Worm (Caenorhabditis elegans): Measurements from ENCODE around the gene mig-2.

The mig-2 gene

DNA sequence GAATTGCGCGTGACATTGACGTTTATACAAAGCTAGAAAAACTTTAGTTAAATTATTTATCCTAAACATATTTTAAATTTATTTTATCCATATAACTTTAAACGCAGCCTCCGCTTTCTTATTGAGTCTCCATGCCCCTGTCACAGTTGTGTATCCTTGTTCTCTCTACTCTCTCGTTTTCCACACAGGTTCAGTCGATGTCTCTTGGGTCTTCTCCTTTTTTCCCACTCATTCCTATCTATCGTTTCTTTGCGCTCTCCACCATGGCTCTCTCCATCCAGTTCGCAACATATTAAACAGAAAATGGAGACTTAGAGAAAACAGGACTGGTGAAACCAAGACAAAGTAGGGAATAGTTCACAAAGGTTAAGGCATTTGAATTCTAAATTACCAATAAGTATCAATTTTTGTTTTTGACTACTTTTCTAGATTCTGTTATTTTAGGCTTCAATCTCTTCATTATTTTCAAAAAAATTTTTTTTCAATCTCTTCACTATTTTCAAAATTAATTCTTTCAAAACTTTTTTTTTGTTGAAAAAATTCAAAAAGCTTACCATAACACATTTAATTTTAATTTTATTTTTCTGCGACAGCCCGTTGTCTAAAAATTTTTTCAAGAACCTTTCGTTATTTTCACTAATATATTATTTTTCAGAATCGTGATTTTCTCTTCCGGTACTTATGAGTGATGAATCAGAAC lies 26.2 kb upstream of the mig-2 start, which contains the start of gene sdc-2 (continued):
- TF ChIP-seq mxl-3 (GFP tag; optimal IDR thresholded peaks at IDR 0.05) (peak; percentile 57), ceh-28 (tag; optimal IDR thresholded peaks at IDR 0.05) (peak; percentile 17), nhr-77 (tag; optimal IDR thresholded peaks at IDR 0.05) (peak; percentile 96), hmg-1.1 (GFP tag; IDR thresholded peaks at IDR 0.05) (peak; percentile 90), attf-4 (tag; optimal IDR thresholded peaks at IDR 0.05) (no peak), ceh-44 (GFP tag; IDR thresholded peaks at IDR 0.05) (no peak), unc-39 (tag; optimal IDR thresholded peaks at IDR 0.05) (no peak), php-3 (GFP tag; IDR thresholded peaks at IDR 0.05) (peak; percentile 50; the same call in 1 of the 2 replicates), nhr-237 (tag; optimal IDR thresholded peaks at IDR 0.05) (peak; percentile 20), Y48G9A.11 (GFP tag; IDR thresholded peaks at IDR 0.05) (no peak)

DNA sequence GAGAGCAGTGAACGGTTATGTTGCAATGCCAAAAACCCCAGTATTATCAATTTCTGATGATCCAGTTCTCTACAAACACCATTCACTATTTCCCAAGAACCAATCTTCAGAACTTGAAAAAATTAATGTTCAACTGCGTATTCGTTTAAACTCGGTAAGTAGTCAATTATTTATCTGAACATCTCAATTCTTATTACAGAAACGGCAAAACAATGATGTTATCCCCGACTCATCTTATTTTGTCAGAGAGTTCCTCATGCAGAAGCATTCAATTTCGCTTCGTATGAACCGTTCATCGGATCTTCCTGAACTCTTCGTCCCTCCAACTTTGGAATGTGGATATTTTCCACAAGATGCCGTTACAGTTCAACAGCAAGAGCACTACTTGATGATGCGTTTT lies 24.7 kb upstream of the mig-2 start:
- TF ChIP-seq ztf-11 (tag; optimal IDR thresholded peaks at IDR 0.05), result no peak
- TF ChIP-seq mep-1 (tag; optimal IDR thresholded peaks at IDR 0.05), result no peak
- TF ChIP-seq daf-12 (tag; optimal IDR thresholded peaks at IDR 0.05), result no peak
- TF ChIP-seq unc-62 (GFP tag; optimal IDR thresholded peaks at IDR 0.05 in 1 of 2), result peak in 1 of 2 experiments; percentile 91
- TF ChIP-seq unc-62 (tag; optimal IDR thresholded peaks at IDR 0.05), result no peak
- no peak for TF ChIP-seq php-3 (GFP tag; IDR thresholded peaks at IDR 0.05)

DNA sequence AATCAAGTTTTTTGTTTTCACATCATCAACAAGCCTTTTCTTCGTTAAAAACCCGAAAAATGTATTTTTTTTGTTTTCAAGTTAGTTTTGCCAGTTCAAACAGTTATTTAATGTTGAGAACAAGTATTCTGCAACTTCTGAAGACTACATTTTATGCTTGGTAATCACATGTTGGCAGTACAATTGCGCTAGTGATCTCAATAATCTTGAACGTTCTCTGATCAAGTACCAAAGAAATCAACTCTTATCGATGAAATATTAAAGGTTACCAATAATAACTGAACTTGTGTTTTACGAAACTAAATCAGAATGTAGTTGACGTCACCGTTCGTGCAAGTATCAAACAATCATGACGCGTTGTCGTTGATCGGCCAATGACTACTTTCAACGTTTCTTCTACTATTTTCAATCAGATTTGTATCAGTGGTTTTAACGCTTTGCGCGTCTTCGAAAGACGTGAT lies 14.8 kb upstream of the mig-2 start, which contains the start of gene C35C5.8:
C35C5.8 (plus strand) TSS at position 51 of the 461 bp plus-strand sequence.
- TF ChIP-seq dmd-8 (GFP tag; IDR thresholded peaks at IDR 0.05), result no peak
- TF ChIP-seq unc-62 (GFP tag; optimal IDR thresholded peaks at IDR 0.05 in 1 of 2), result peak in 1 of 2 experiments; percentile 71
- TF ChIP-seq unc-62 (tag; optimal IDR thresholded peaks at IDR 0.05), result no peak
- TF ChIP-seq dmd-6 (GFP tag; IDR thresholded peaks at IDR 0.05), result peak; percentile 36
- TF ChIP-seq hlh-11 (tag; optimal IDR thresholded peaks at IDR 0.05), result peak; percentile 18
- TF ChIP-seq ceh-32 (tag; optimal IDR thresholded peaks at IDR 0.05; ENCODE audit: poor library complexity), result no peak
- TF ChIP-seq nhr-28 (tag; optimal IDR thresholded peaks at IDR 0.05), result peak; percentile 77
- no peak for TF ChIP-seq aly-2 (tag; optimal IDR thresholded peaks at IDR 0.05)
- TF ChIP-seq F37D6.2 (tag; optimal IDR thresholded peaks at IDR 0.05), result no peak
- TF ChIP-seq aha-1 (tag), result no peak
- TF ChIP-seq saeg-2 (GFP tag; IDR thresholded peaks at IDR 0.05), result no peak
- peak in 1 of 2 experiments; percentile 17 for TF ChIP-seq mdl-1 (tag; optimal IDR thresholded peaks at IDR 0.05)
- no peak for TF ChIP-seq egl-43 (GFP tag; IDR thresholded peaks at IDR 0.05)
- TF ChIP-seq mxl-3 (GFP tag; optimal IDR thresholded peaks at IDR 0.05), result peak; percentile 4

DNA sequence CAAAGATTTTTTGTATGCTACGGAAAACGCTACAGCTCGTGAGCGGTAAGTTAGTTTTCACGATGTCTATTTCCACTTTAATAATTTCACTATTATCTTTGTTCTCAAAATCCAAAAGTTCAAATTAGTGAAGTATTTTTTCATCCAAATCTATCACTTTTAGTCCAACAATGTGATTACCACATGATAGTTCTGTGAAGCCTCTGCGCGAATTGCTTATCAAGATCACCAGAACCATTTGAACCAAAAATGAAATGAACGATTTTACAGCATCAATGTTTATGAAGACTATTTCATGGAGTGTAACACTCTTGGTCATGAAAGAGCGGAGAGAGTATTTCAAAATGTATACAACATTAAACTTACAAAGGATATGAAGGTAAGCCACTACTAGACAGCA lies 14.0 kb upstream of the mig-2 start:
- no peak for TF ChIP-seq dve-1 (tag; optimal IDR thresholded peaks at IDR 0.05; ENCODE audit: insufficient read depth)
- no peak for TF ChIP-seq madf-9 (GFP tag; conservative IDR thresholded peaks at IDR 0.05)
- TF ChIP-seq ZK337.2 (GFP tag; IDR thresholded peaks at IDR 0.05), result no peak
- no peak for TF ChIP-seq duxl-1 (tag; optimal IDR thresholded peaks at IDR 0.05; ENCODE audit: poor library complexity)
- no peak for TF ChIP-seq lin-15B (tag; optimal IDR thresholded peaks at IDR 0.05)
- no peak for TF ChIP-seq unc-130 (GFP tag; optimal IDR thresholded peaks at IDR 0.05)
- no peak for TF ChIP-seq mxl-2 (GFP tag; conservative IDR thresholded peaks at IDR 0.05)
- TF ChIP-seq T20F7.1 (GFP tag; optimal IDR thresholded peaks at IDR 0.05), result no peak
- TF ChIP-seq lin-39 (tag; optimal IDR thresholded peaks at IDR 0.05), result no peak
- TF ChIP-seq nhr-111 (GFP tag; optimal IDR thresholded peaks at IDR 0.05), result no peak
- TF ChIP-seq set-16 (GFP tag; IDR thresholded peaks at IDR 0.05), result no peak
- no peak for TF ChIP-seq saeg-2 (GFP tag; IDR thresholded peaks at IDR 0.05)
- TF ChIP-seq nhr-25 (tag; optimal IDR thresholded peaks at IDR 0.05; ENCODE audit: borderline replicate concordance, insufficient read depth), result no peak
- TF ChIP-seq unc-39 (tag; optimal IDR thresholded peaks at IDR 0.05), result no peak
- peak; percentile 15 for TF ChIP-seq mxl-3 (GFP tag; optimal IDR thresholded peaks at IDR 0.05)
- TF ChIP-seq ceh-32 (tag; optimal IDR thresholded peaks at IDR 0.05; ENCODE audit: poor library complexity), result no peak
- no peak for TF ChIP-seq nhr-41 (GFP tag; IDR thresholded peaks at IDR 0.05)
- no peak for TF ChIP-seq F26F4.8 (GFP tag; conservative IDR thresholded peaks at IDR 0.05)
- 0 out of 2 replicates have a peak, but pooled peaks have one; percentile 11 for TF ChIP-seq dmd-6 (GFP tag; IDR thresholded peaks at IDR 0.05)
- no peak for TF ChIP-seq mep-1 (tag; optimal IDR thresholded peaks at IDR 0.05)
- no peak for TF ChIP-seq hlh-11 (tag; optimal IDR thresholded peaks at IDR 0.05)
- TF ChIP-seq nhr-28 (tag; optimal IDR thresholded peaks at IDR 0.05), result peak; percentile 28
- TF ChIP-seq ceh-44 (GFP tag; IDR thresholded peaks at IDR 0.05), result no peak
- TF ChIP-seq nhr-48 (tag; optimal IDR thresholded peaks at IDR 0.05), result no peak
- no peak for TF ChIP-seq mdt-29 (GFP tag; IDR thresholded peaks at IDR 0.05)
- no peak for TF ChIP-seq snpc-1.2 (GFP tag; IDR thresholded peaks at IDR 0.05)
